Fruit fly (Drosophila melanogaster) whole organism, embryonic: ENCODE data around the gene LanB1.

ENCODE experiments used
- CG10543 ChIP-seq: fragments of 200-800 bp; sonication (Bioruptor generic); optimal IDR thresholded peaks from 3 replicates; lab custom pipeline; 2017; ENCODE audit warnings: missing biosample characterization, mild to moderate bottlenecking, missing genetic modification characterization, moderate library complexity
- CG10565 ChIP-seq: fragments of 200-800 bp; sonication (Bioruptor generic); optimal IDR thresholded peaks from 3 replicates; lab custom pipeline; 2016; ENCODE audit warnings: missing biosample characterization, mild to moderate bottlenecking, missing genetic modification characterization
- CG11560 ChIP-seq: fragments of 200-800 bp; sonication (Bioruptor generic); IDR thresholded peaks from 3 replicates; pipeline ENCODE4 v1.3.6; 2022; ENCODE audit warnings: missing biosample characterization, missing genetic modification characterization
- CG12104 ChIP-seq: fragments of 200-800 bp; sonication (Bioruptor generic); optimal IDR thresholded peaks from 3 replicates; lab custom pipeline; 2016; ENCODE audit warnings: missing biosample characterization, missing genetic modification characterization
- CG12391 ChIP-seq: fragments of 200-800 bp; sonication (Bioruptor generic); optimal IDR thresholded peaks from 3 replicates; lab custom pipeline; 2018; ENCODE audit warnings: missing biosample characterization, mild to moderate bottlenecking, missing genetic modification characterization, moderate library complexity
- CG14050 ChIP-seq: fragments of 200-800 bp; sonication (Bioruptor generic); IDR thresholded peaks from 3 replicates; pipeline ENCODE4 v1.3.6; 2022; ENCODE audit warnings: missing biosample characterization, missing genetic modification characterization
- CG14710 ChIP-seq: fragments of 200-800 bp; sonication (Bioruptor generic); optimal IDR thresholded peaks from 3 replicates; lab custom pipeline; 2019; ENCODE audit warnings: missing biosample characterization, mild to moderate bottlenecking, missing genetic modification characterization, moderate library complexity
- CG18599 ChIP-seq: fragments of 200-800 bp; sonication (Bioruptor generic); optimal IDR thresholded peaks from 3 replicates; lab custom pipeline; 2017; ENCODE audit warnings: missing biosample characterization, missing genetic modification characterization, mild to moderate bottlenecking, moderate library complexity, missing genetic modification reagents
- CG30403 ChIP-seq: fragments of 200-800 bp; sonication (Bioruptor generic); optimal IDR thresholded peaks from 3 replicates; lab custom pipeline; 2016; ENCODE audit warnings: missing biosample characterization, missing genetic modification characterization
- CG31365 ChIP-seq: fragments of 200-800 bp; sonication (Bioruptor generic); optimal IDR thresholded peaks from 2 replicates; lab custom pipeline; 2018; ENCODE audit warnings: missing biosample characterization, mild to moderate bottlenecking, missing genetic modification characterization
- CG34224 ChIP-seq: fragments of 200-800 bp; sonication (Bioruptor generic); IDR thresholded peaks from 3 replicates; pipeline ENCODE4 v1.3.6; 2022; ENCODE audit warnings: missing biosample characterization, missing genetic modification characterization; ENCODE audit not compliant: partially characterized antibody
- CG4360 ChIP-seq: fragments of 200-800 bp; sonication (Bioruptor generic); IDR thresholded peaks from 2 replicates; pipeline ENCODE4 v1.3.6; 2022; ENCODE audit warnings: missing biosample characterization, missing genetic modification characterization
- CG6254 ChIP-seq: fragments of 200-800 bp; sonication (Bioruptor generic); optimal IDR thresholded peaks from 3 replicates; lab custom pipeline; 2017; ENCODE audit warnings: mild to moderate bottlenecking, missing biosample characterization, missing genetic modification reagents, missing genetic modification characterization
- CG6791 ChIP-seq: fragments of 200-800 bp; sonication (Bioruptor generic); IDR thresholded peaks from 3 replicates; pipeline ENCODE4 v1.3.6; 2022; ENCODE audit warnings: missing biosample characterization, missing genetic modification characterization; ENCODE audit not compliant: partially characterized antibody
- CG6854 ChIP-seq: fragments of 200-800 bp; sonication (Bioruptor generic); optimal IDR thresholded peaks from 3 replicates; lab custom pipeline; 2017; ENCODE audit warnings: missing biosample characterization, mild to moderate bottlenecking, missing genetic modification characterization
- CG8281 ChIP-seq: fragments of 200-800 bp; sonication (Bioruptor generic); optimal IDR thresholded peaks from 2 replicates; lab custom pipeline; 2018; ENCODE audit warnings: missing biosample characterization, mild to moderate bottlenecking, missing genetic modification characterization, moderate library complexity
- CG9817 ChIP-seq: fragments of 200-800 bp; sonication (Bioruptor generic); optimal IDR thresholded peaks from 2 replicates; lab custom pipeline; 2018; ENCODE audit warnings: missing biosample characterization, mild to moderate bottlenecking, missing genetic modification characterization, moderate library complexity
- Dp ChIP-seq: fragments of 200-800 bp; sonication (Bioruptor generic); optimal IDR thresholded peaks from 2 replicates; lab custom pipeline; 2018; ENCODE audit warnings: missing biosample characterization, mild to moderate bottlenecking, missing genetic modification characterization, moderate library complexity
- ERR ChIP-seq: fragments of 200-800 bp; sonication (Bioruptor generic); optimal IDR thresholded peaks from 2 replicates; lab custom pipeline; 2016; ENCODE audit warnings: missing biosample characterization, missing genetic modification characterization
- Fer2 ChIP-seq: fragments of 200-800 bp; sonication (Bioruptor generic); optimal IDR thresholded peaks from 2 replicates; lab custom pipeline; 2018; ENCODE audit warnings: missing biosample characterization, mild to moderate bottlenecking, missing genetic modification characterization, moderate library complexity
- GATAe ChIP-seq: fragments of 200-800 bp; sonication (Bioruptor generic); conservative IDR thresholded peaks from 2 replicates; pipeline ENCODE4 v1.3.6; 2022; ENCODE audit warnings: missing biosample characterization, missing genetic modification characterization
- Hey ChIP-seq: fragments of 200-800 bp; sonication (Bioruptor generic); optimal IDR thresholded peaks from 3 replicates; lab custom pipeline; 2018; ENCODE audit warnings: missing biosample characterization, mild to moderate bottlenecking, missing genetic modification characterization
- Mes4 ChIP-seq: fragments of 200-800 bp; sonication (Bioruptor generic); optimal IDR thresholded peaks from 2 replicates; lab custom pipeline; 2016; ENCODE audit warnings: missing biosample characterization, missing genetic modification characterization
- Myb ChIP-seq: fragments of 200-800 bp; sonication (Bioruptor generic); optimal IDR thresholded peaks from 2 replicates; lab custom pipeline; 2016; ENCODE audit warnings: missing biosample characterization, missing genetic modification characterization
- NC2β ChIP-seq: fragments of 200-800 bp; sonication (Bioruptor generic); optimal IDR thresholded peaks from 2 replicates; lab custom pipeline; 2016; ENCODE audit warnings: missing biosample characterization, missing genetic modification characterization
- NK7.1 ChIP-seq: fragments of 200-800 bp; sonication (Bioruptor generic); optimal IDR thresholded peaks from 3 replicates; lab custom pipeline; 2016; ENCODE audit warnings: missing biosample characterization, missing genetic modification characterization
- Nf-YC ChIP-seq: fragments of 200-800 bp; optimal IDR thresholded peaks from 3 replicates; lab custom pipeline; 2019; ENCODE audit warnings: missing biosample characterization, mild to moderate bottlenecking, missing genetic modification characterization, moderate library complexity
- Pdp1 ChIP-seq, 2 experiments: fragments of 200-800 bp; sonication (Bioruptor generic); optimal IDR thresholded peaks; 3 replicates each; lab custom pipeline; 2016; ENCODE audit warnings: missing biosample characterization in 2 of 2, missing genetic modification characterization in 2 of 2, mild to moderate bottlenecking in 1 of 2, moderate library complexity in 1 of 2
- Poxn ChIP-seq: fragments of 200-800 bp; sonication (Bioruptor generic); IDR thresholded peaks from 2 replicates; pipeline ENCODE4 v1.3.6; 2022; ENCODE audit warnings: missing biosample characterization, missing genetic modification characterization
- Scr ChIP-seq: fragments of 200-800 bp; sonication (Bioruptor generic); IDR thresholded peaks from 2 replicates; pipeline ENCODE4 v1.3.6; 2022; ENCODE audit warnings: missing biosample characterization, missing genetic modification characterization; ENCODE audit not compliant: partially characterized antibody
- Side ChIP-seq: fragments of 200-800 bp; sonication (Bioruptor generic); optimal IDR thresholded peaks from 2 replicates; lab custom pipeline; 2016; ENCODE audit warnings: missing biosample characterization, missing genetic modification characterization
- Trl ChIP-seq, 3 experiments: fragments of >200 bp in 2 of 3; fragments of 200-800 bp in 1 of 3; sonication (Bioruptor generic) in 1 of 3; optimal IDR thresholded peaks; 2 replicates in 1 of 3; 3 replicates in 2 of 3; lab custom pipeline; 2016 to 2017; ENCODE audit warnings: missing biosample characterization in 1 of 3, missing genetic modification characterization in 1 of 3
- abd-A ChIP-seq: fragments of 200-800 bp; sonication (Bioruptor generic); optimal IDR thresholded peaks from 3 replicates; lab custom pipeline; 2019; ENCODE audit warnings: missing biosample characterization, mild to moderate bottlenecking, missing genetic modification characterization, moderate library complexity
- bigmax ChIP-seq: fragments of 200-800 bp; sonication (Bioruptor generic); optimal IDR thresholded peaks from 2 replicates; lab custom pipeline; 2018; ENCODE audit warnings: missing biosample characterization, mild to moderate bottlenecking, missing genetic modification characterization
- bsh ChIP-seq, 2 experiments: fragments of 200-800 bp; sonication (Bioruptor generic); optimal IDR thresholded peaks; 2 replicates each; lab custom pipeline; 2017 to 2018; ENCODE audit warnings: mild to moderate bottlenecking in 2 of 2, missing biosample characterization in 2 of 2, missing genetic modification characterization in 2 of 2, moderate library complexity in 1 of 2
- cad ChIP-seq: fragments of >200 bp; optimal IDR thresholded peaks from 2 replicates; lab custom pipeline; 2017; ENCODE audit warnings: missing biosample characterization, missing genetic modification characterization
- cato ChIP-seq: fragments of 200-800 bp; sonication (Bioruptor generic); optimal IDR thresholded peaks from 2 replicates; lab custom pipeline; 2016; ENCODE audit warnings: missing biosample characterization, missing genetic modification characterization, borderline replicate concordance
- cg ChIP-seq: fragments of 200-800 bp; sonication (Bioruptor generic); optimal IDR thresholded peaks from 3 replicates; lab custom pipeline; 2019; ENCODE audit warnings: missing biosample characterization, mild to moderate bottlenecking, missing genetic modification characterization, moderate library complexity
- crp ChIP-seq, 2 experiments: fragments of 200-800 bp; sonication (Bioruptor generic); optimal IDR thresholded peaks; 2 replicates in 1 of 2; 3 replicates in 1 of 2; lab custom pipeline; 2017; ENCODE audit warnings: missing biosample characterization in 2 of 2, missing genetic modification characterization in 2 of 2, mild to moderate bottlenecking in 1 of 2, moderate library complexity in 1 of 2
- fd96Cb ChIP-seq: fragments of 200-800 bp; sonication (Bioruptor generic); optimal IDR thresholded peaks from 2 replicates; lab custom pipeline; 2018; ENCODE audit warnings: missing biosample characterization, mild to moderate bottlenecking, missing genetic modification characterization, moderate library complexity
- ham ChIP-seq: fragments of 200-800 bp; sonication (Bioruptor generic); IDR thresholded peaks from 2 replicates; pipeline ENCODE4 v1.3.6; 2022; ENCODE audit warnings: missing biosample characterization, missing genetic modification characterization
- kni ChIP-seq: fragments of 200-800 bp; sonication (Bioruptor generic); optimal IDR thresholded peaks from 3 replicates; lab custom pipeline; 2017; ENCODE audit warnings: mild to moderate bottlenecking, missing biosample characterization, missing genetic modification reagents, missing genetic modification characterization
- lmd ChIP-seq: fragments of 200-800 bp; sonication (Bioruptor generic); IDR thresholded peaks from 2 replicates; pipeline ENCODE4 v1.3.6; 2022; ENCODE audit warnings: missing biosample characterization, missing genetic modification characterization
- nmo ChIP-seq: fragments of 200-800 bp; sonication (Bioruptor generic); optimal IDR thresholded peaks from 2 replicates; lab custom pipeline; 2018; ENCODE audit warnings: missing biosample characterization, mild to moderate bottlenecking, missing genetic modification characterization, moderate library complexity
- onecut ChIP-seq: fragments of 200-800 bp; sonication (Bioruptor generic); IDR thresholded peaks from 2 replicates; pipeline ENCODE4 v1.3.6; 2022; ENCODE audit warnings: missing biosample characterization, missing genetic modification characterization
- pnt ChIP-seq: fragments of 200-800 bp; sonication (Bioruptor generic); optimal IDR thresholded peaks from 3 replicates; lab custom pipeline; 2016; ENCODE audit warnings: missing biosample characterization, missing genetic modification characterization
- salm ChIP-seq: fragments of 200-800 bp; sonication (Bioruptor generic); optimal IDR thresholded peaks from 2 replicates; lab custom pipeline; 2018; ENCODE audit warnings: missing biosample characterization, mild to moderate bottlenecking, missing genetic modification characterization
- tx ChIP-seq: fragments of 200-800 bp; sonication (Bioruptor generic); optimal IDR thresholded peaks from 2 replicates; lab custom pipeline; 2016; ENCODE audit warnings: missing biosample characterization, missing genetic modification characterization

Gene LanB1

DNA sequence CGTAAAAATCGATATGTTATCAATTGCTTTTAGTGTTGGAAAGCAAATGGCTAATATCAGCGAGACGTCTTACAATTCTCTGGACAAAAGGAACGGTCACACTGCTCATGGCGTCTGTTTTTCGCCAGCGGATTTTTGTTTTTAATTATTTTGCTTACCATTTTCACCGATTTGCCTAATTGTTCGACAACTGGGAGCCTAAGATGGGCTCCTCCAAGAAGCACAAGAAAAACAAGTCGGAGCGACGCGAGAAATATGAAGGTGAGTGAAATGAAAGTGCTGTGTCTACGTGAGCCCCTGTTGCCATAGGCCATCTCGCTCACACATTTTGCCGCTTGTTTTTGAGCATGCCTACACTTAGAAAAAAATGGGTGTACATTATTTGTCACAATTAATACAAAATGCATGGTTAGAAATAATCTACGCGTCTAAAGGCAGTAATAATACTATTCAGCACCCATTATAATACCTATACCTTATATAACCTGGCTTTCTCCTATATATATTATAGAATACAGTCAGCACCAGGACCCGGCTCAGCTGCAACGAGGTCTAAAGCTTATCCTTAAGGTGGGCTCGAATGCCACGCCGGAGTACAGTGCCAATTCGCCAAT lies 28.3 kb upstream of the LanB1 start, which contains the start of gene Brd7-9 (continued):
- TF ChIP-seq CG18599 (GFP tag; lab: Kevin White, UChicago) (peak; percentile 79), tx (GFP tag; lab: Kevin White, UChicago) (no peak), CG31365 (peak; percentile 48), CG12104 (GFP tag; lab: Kevin White, UChicago) (peak; percentile 56), cato (GFP tag; lab: Kevin White, UChicago) (peak; percentile 44), Poxn (GFP tag; lab: Robert Waterston, UW) (0 out of 2 replicates have a peak, but pooled peaks have one; percentile 14), CG30403 (GFP tag; lab: Kevin White, UChicago) (peak; percentile 70), ERR (GFP tag; lab: Kevin White, UChicago) (no peak), cad (GFP tag; lab: Kevin White, UChicago) (no peak), Dp (GFP tag; lab: Kevin White, UChicago) (peak; percentile 70), Side (peak; percentile 69), onecut (GFP tag; lab: Robert Waterston, UW) (peak; percentile 73), pnt (peak; percentile 57), abd-A (tag; lab: Kevin White, UChicago) (no peak), CG6791 (GFP tag; lab: Robert Waterston, UW) (no peak), CG34224 (no peak), nmo (GFP tag; lab: Kevin White, UChicago) (peak; percentile 56), Fer2 (tag; lab: Kevin White, UChicago) (peak; percentile 10), CG6254 (GFP tag; lab: Kevin White, UChicago) (peak; percentile 74), CG8281 (tag; lab: Kevin White, UChicago) (no peak), CG6854 (GFP tag; lab: Kevin White, UChicago) (peak; percentile 70), NC2β (GFP tag; lab: Kevin White, UChicago) (peak; percentile 43), Pdp1 (GFP tag; optimal IDR thresholded peaks at IDR 0.05; lab: Kevin White, UChicago) (peak; percentile 65 to 76), cg (GFP tag; lab: Kevin White, UChicago) (no peak), NK7.1 (GFP tag; lab: Kevin White, UChicago) (peak; percentile 73), Hey (tag; lab: Kevin White, UChicago) (no peak), Mes4 (peak; percentile 35), CG10565 (GFP tag; lab: Kevin White, UChicago) (no peak), CG14050 (peak; percentile 77), CG10543 (GFP tag; lab: Kevin White, UChicago) (no peak), bigmax (GFP tag; lab: Kevin White, UChicago) (no peak), salm (tag; lab: Kevin White, UChicago) (peak; percentile 29), fd96Cb (tag; lab: Kevin White, UChicago) (peak; percentile 70), bsh (GFP tag; optimal IDR thresholded peaks at IDR 0.05; lab: Kevin White, UChicago) (peak in 1 of 2 experiments; percentile 76), ham (GFP tag; lab: Robert Waterston, UW) (0 out of 2 replicates have a peak, but pooled peaks have one; percentile 41), kni (GFP tag; lab: Kevin White, UChicago) (no peak), Trl (optimal IDR thresholded peaks at IDR 0.05; lab: Kevin White, UChicago) (no peak), Trl (GFP tag; optimal IDR thresholded peaks at IDR 0.05; lab: Kevin White, UChicago) (peak; percentile 68), CG12391 (peak; percentile 75), lmd (GFP tag; lab: Robert Waterston, UW) (peak; percentile 81), Scr (GFP tag; lab: Robert Waterston, UW) (peak; percentile 50), Nf-YC (tag; lab: Kevin White, UChicago) (peak; percentile 16), CG14710 (peak; percentile 45), crp (GFP tag; optimal IDR thresholded peaks at IDR 0.05; lab: Kevin White, UChicago) (no peak), CG4360 (GFP tag; lab: Robert Waterston, UW) (0 out of 2 replicates have a peak, but pooled peaks have one; percentile 6), Myb (GFP tag; lab: Kevin White, UChicago) (no peak), CG11560 (tag; lab: Robert Waterston, UW) (no peak), GATAe (GFP tag; lab: Robert Waterston, UW) (no peak; the same call in 1 of the 2 replicates), CG9817 (tag; lab: Kevin White, UChicago) (peak; percentile 51)
